Worm (Caenorhabditis elegans) whole organism, dauer: Measurements from ENCODE around the gene K06H7.1.

Experiments used
- unc-62 ChIP-seq: sonication (generic microtip); optimal IDR thresholded peaks from 2 replicates; lab custom pipeline; 2017; ENCODE audit warnings: missing biosample characterization, missing genetic modification reagents, missing genetic modification characterization

The K06H7.1 gene

ce11 chrIII:8106476-8106875 is 7.4 kb downstream of the K06H7.1 start:
- TF ChIP-seq unc-62 (GFP tag; lab: Kevin White, UChicago): no peak

ce11 chrIII:8108490-8108889 is 9.4 kb downstream of the K06H7.1 start, which contains the start of gene C14B9.3:
Gene C14B9.3 (plus strand): TSS chrIII:8108790.
- no peak for TF ChIP-seq unc-62 (GFP tag; lab: Kevin White, UChicago)

- no peak for TF ChIP-seq unc-62 (GFP tag; lab: Kevin White, UChicago)
These were observed 10.4 kb downstream of the K06H7.1 start for ce11 chrIII:8109459-8110057.

- no peak for TF ChIP-seq unc-62 (GFP tag; lab: Kevin White, UChicago)
These were observed 12.2 kb downstream of the K06H7.1 start for ce11 chrIII:8111347-8111746.

ce11 chrIII:8115877-8116276 is 16.8 kb downstream of the K06H7.1 start:
- no peak for TF ChIP-seq unc-62 (GFP tag; lab: Kevin White, UChicago)

ce11 chrIII:8117155-8117554 is 18.0 kb downstream of the K06H7.1 start:
- no peak for TF ChIP-seq unc-62 (GFP tag; lab: Kevin White, UChicago)

ce11 chrIII:8121132-8121531 is 22.0 kb downstream of the K06H7.1 start, which contains the start of gene gei-8:
Gene gei-8 (minus strand): TSS chrIII:8121232.
- no peak for TF ChIP-seq unc-62 (GFP tag; lab: Kevin White, UChicago)

ce11 chrIII:8121923-8122322 is 22.8 kb downstream of the K06H7.1 start:
- TF ChIP-seq unc-62 (GFP tag; lab: Kevin White, UChicago): no peak

- no peak for TF ChIP-seq unc-62 (GFP tag; lab: Kevin White, UChicago)
These were observed 25.2 kb downstream of the K06H7.1 start for ce11 chrIII:8124323-8124722.

ce11 chrIII:8125234-8125633 is 26.1 kb downstream of the K06H7.1 start:
- TF ChIP-seq unc-62 (GFP tag; lab: Kevin White, UChicago): no peak

- no peak for TF ChIP-seq unc-62 (GFP tag; lab: Kevin White, UChicago)
These were observed 27.9 kb downstream of the K06H7.1 start for ce11 chrIII:8126978-8127377.

ce11 chrIII:8129195-8129594 is 30.1 kb downstream of the K06H7.1 start:
- no peak for TF ChIP-seq unc-62 (GFP tag; lab: Kevin White, UChicago)

ce11 chrIII:8130177-8130902 is 31.2 kb downstream of the K06H7.1 start, which contains the start of the genes rpl-21 and C14B9.10:
Gene rpl-21 (minus strand): TSS chrIII:8130227.
Gene C14B9.10 (plus strand): TSS chrIII:8130852.
- TF ChIP-seq unc-62 (GFP tag; lab: Kevin White, UChicago): no peak

ce11 chrIII:8132496-8132895 is 33.4 kb downstream of the K06H7.1 start:
- no peak for TF ChIP-seq unc-62 (GFP tag; lab: Kevin White, UChicago)

ce11 chrIII:8133346-8133745 is 34.2 kb downstream of the K06H7.1 start, which contains the start of gene C14B9.2:
Gene C14B9.2 (plus strand): TSS chrIII:8133665.
- no peak for TF ChIP-seq unc-62 (GFP tag; lab: Kevin White, UChicago)

ce11 chrIII:8136517-8137099 is 37.5 kb downstream of the K06H7.1 start:
- TF ChIP-seq unc-62 (GFP tag; lab: Kevin White, UChicago): no peak
